Worm (Caenorhabditis elegans): ENCODE data around the gene ifg-1.

DNA sequence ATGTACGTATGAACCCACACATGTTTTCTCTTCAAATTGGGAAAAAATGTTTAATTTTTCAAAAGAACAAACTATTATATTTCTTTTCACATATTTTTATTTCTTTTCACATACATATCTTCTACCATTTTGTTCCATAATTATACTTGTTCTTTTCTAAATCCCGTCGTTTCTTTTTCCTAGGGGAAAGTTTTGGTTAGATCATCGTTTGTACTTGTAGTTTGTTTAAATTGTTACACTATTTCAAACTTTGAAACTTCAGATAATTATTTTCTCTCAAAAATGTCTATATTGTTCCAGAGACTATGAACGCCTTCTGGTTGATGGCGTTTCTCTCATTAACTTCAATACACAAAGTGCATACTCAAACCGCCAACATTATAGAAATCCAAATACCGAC lies 39.0 kb downstream of the ifg-1 start, which contains the start of gene F35C11.7:
- no peak for TF ChIP-seq sptf-1 (tag; optimal IDR thresholded peaks at IDR 0.05)
- TF ChIP-seq snpc-4 (tag; optimal IDR thresholded peaks at IDR 0.05): no peak
- TF ChIP-seq unc-62 (GFP tag; optimal IDR thresholded peaks at IDR 0.05): no peak
- TF ChIP-seq lin-13 (tag; optimal IDR thresholded peaks at IDR 0.05): no peak
- TF ChIP-seq ces-1 (GFP tag; optimal IDR thresholded peaks at IDR 0.05): no peak
- no peak for TF ChIP-seq mep-1 (tag; optimal IDR thresholded peaks at IDR 0.05)
- no peak for TF ChIP-seq ceh-39 (tag; optimal IDR thresholded peaks at IDR 0.05)
- no peak for TF ChIP-seq ceh-83 (GFP tag; optimal IDR thresholded peaks at IDR 0.05)
- TF ChIP-seq nhr-28 (tag; optimal IDR thresholded peaks at IDR 0.05): no peak
